Worm (Caenorhabditis elegans): ENCODE data around the gene zip-9.

Gene zip-9

ce11 chrV:10951655-10952278 is 9.5 kb downstream of the zip-9 start, which contains the start of gene F17C11.4:
Gene F17C11.4, plus strand, starts transcription at chrV:10951860.
- TF ChIP-seq lsy-2 (tag; optimal IDR thresholded peaks at IDR 0.05) (peak in 1 of 2 experiments; percentile 84), zag-1 (tag; optimal IDR thresholded peaks at IDR 0.05) (peak; percentile 54), elt-1 (tag; optimal IDR thresholded peaks at IDR 0.05) (no peak), fos-1 (tag; optimal IDR thresholded peaks at IDR 0.05) (peak; percentile 66), alr-1 (tag; optimal IDR thresholded peaks at IDR 0.05) (no peak), lin-11 (tag; optimal IDR thresholded peaks at IDR 0.05) (no peak), ceh-16 (tag; optimal IDR thresholded peaks at IDR 0.05) (no peak), nhr-21 (tag; optimal IDR thresholded peaks at IDR 0.05) (peak; percentile 81), nhr-12 (tag; optimal IDR thresholded peaks at IDR 0.05) (no peak), ztf-11 (tag; optimal IDR thresholded peaks at IDR 0.05) (no peak), nhr-25 (tag; optimal IDR thresholded peaks at IDR 0.05) (peak; percentile 90), ceh-82 (tag; optimal IDR thresholded peaks at IDR 0.05) (no peak), unc-55 (GFP tag; optimal IDR thresholded peaks at IDR 0.05) (peak; percentile 4), peb-1 (tag; optimal IDR thresholded peaks at IDR 0.05) (no peak), blmp-1 (tag; optimal IDR thresholded peaks at IDR 0.05; ENCODE audit: insufficient read depth) (peak; percentile 76), unc-62 (GFP tag; optimal IDR thresholded peaks at IDR 0.05) (no peak), ama-1 (optimal IDR thresholded peaks at IDR 0.05) (peak; percentile 88), nhr-77 (tag; optimal IDR thresholded peaks at IDR 0.05) (no peak), skn-1 (tag; optimal IDR thresholded peaks at IDR 0.05) (no peak), C34F6.9 (tag; optimal IDR thresholded peaks at IDR 0.05) (peak; percentile 85), snpc-4 (tag; optimal IDR thresholded peaks at IDR 0.05) (peak; percentile 48), sma-9 (GFP tag; optimal IDR thresholded peaks at IDR 0.05) (peak; percentile 96), sma-9 (tag; optimal IDR thresholded peaks at IDR 0.05) (no peak), elt-3 (tag; optimal IDR thresholded peaks at IDR 0.05) (no peak), unc-39 (tag; optimal IDR thresholded peaks at IDR 0.05) (no peak), ztf-4 (tag; optimal IDR thresholded peaks at IDR 0.05) (peak; percentile 88), crh-2 (tag; optimal IDR thresholded peaks at IDR 0.05) (peak; percentile 57), nhr-129 (tag; optimal IDR thresholded peaks at IDR 0.05) (peak; percentile 96), lin-13 (GFP tag; optimal IDR thresholded peaks at IDR 0.05) (peak; percentile 59), nhr-10 (tag; optimal IDR thresholded peaks at IDR 0.05) (no peak), Y55F3AM.14 (GFP tag; optimal IDR thresholded peaks at IDR 0.05) (peak; percentile 86), egl-27 (tag; optimal IDR thresholded peaks at IDR 0.05) (peak; percentile 49), F13H6.1 (tag; optimal IDR thresholded peaks at IDR 0.05) (peak; percentile 91), aly-2 (tag; optimal IDR thresholded peaks at IDR 0.05) (no peak), mdl-1 (tag; optimal IDR thresholded peaks at IDR 0.05) (peak; percentile 28 to 85), sem-4 (tag; optimal IDR thresholded peaks at IDR 0.05) (peak; percentile 70), sma-3 (GFP tag; optimal IDR thresholded peaks at IDR 0.05) (peak; percentile 75), ZK546.5 (tag; optimal IDR thresholded peaks at IDR 0.05) (no peak), nhr-6 (tag; optimal IDR thresholded peaks at IDR 0.05) (peak; percentile 72), nhr-237 (tag; optimal IDR thresholded peaks at IDR 0.05) (no peak), mab-5 (tag; optimal IDR thresholded peaks at IDR 0.05) (peak; percentile 39), gmeb-1 (tag; optimal IDR thresholded peaks at IDR 0.05) (peak; percentile 58), mbf-1 (tag; optimal IDR thresholded peaks at IDR 0.05) (no peak)

ce11 chrV:10953471-10954155 is 11.4 kb downstream of the zip-9 start:
- peak; percentile 29 for TF ChIP-seq nhr-25 (tag; optimal IDR thresholded peaks at IDR 0.05)
- TF ChIP-seq Y55F3AM.14 (GFP tag; optimal IDR thresholded peaks at IDR 0.05), result peak; percentile 21
- TF ChIP-seq nhr-237 (tag; optimal IDR thresholded peaks at IDR 0.05), result no peak
- TF ChIP-seq lin-13 (GFP tag; optimal IDR thresholded peaks at IDR 0.05), result peak; percentile 25
- TF ChIP-seq nhr-6 (tag; optimal IDR thresholded peaks at IDR 0.05), result peak; percentile 32
- peak; percentile 60 for TF ChIP-seq ztf-4 (tag; optimal IDR thresholded peaks at IDR 0.05)
- TF ChIP-seq lsy-2 (tag; optimal IDR thresholded peaks at IDR 0.05), result peak in 1 of 2 experiments; percentile 40
- TF ChIP-seq sma-9 (GFP tag; optimal IDR thresholded peaks at IDR 0.05), result peak; percentile 20
- TF ChIP-seq sma-9 (tag; optimal IDR thresholded peaks at IDR 0.05), result no peak
- peak; percentile 74 for TF ChIP-seq ama-1 (optimal IDR thresholded peaks at IDR 0.05)
- TF ChIP-seq F13H6.1 (tag; optimal IDR thresholded peaks at IDR 0.05), result no peak
- TF ChIP-seq sem-4 (tag; optimal IDR thresholded peaks at IDR 0.05), result no peak
- TF ChIP-seq blmp-1 (tag; optimal IDR thresholded peaks at IDR 0.05; ENCODE audit: insufficient read depth), result peak; percentile 9
- TF ChIP-seq ztf-1 (GFP tag; conservative IDR thresholded peaks at IDR 0.05), result no peak
- no peak for TF ChIP-seq mbf-1 (tag; optimal IDR thresholded peaks at IDR 0.05)
